Fruit fly (Drosophila melanogaster): Measurements from ENCODE around the gene CG33648.

CG33648 gene

DNA sequence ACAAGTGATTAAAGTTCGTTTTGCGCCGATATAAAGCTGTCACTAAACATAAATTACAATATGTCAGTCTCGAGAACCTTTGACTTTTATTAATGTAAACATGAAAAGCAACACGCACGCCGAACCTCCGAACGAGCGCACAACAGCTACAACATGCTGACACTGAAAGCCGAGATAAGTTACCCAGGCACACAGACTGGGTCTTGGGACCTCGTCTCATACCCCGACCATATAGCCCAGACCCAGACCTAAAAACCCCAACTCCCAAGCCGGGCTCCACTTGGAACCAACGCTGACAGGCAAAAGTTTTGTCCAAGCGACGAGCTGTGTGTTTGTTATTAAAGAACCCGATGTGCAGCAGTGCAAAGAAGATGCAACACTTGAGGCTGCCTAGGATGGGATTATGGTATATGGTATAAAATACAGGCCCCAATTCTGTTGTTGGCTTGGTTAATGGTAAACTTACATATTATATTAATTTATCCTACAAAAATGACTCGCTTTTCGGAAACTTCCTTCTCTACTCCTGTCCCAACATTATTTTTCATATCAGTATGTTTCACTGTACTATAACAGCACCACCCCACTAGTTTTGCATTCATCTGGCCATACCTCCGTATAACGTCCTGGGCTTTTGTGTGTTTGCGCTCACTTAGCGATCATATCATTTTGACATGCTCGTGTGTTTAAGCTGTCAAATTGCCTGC lies 5.0 kb downstream of the CG33648 start:
- TF ChIP-seq ap (GFP tag; IDR thresholded peaks at IDR 0.05): no peak
- TF ChIP-seq CG2116 (GFP tag; optimal IDR thresholded peaks at IDR 0.05): no peak
- TF ChIP-seq bcd (GFP tag; optimal IDR thresholded peaks at IDR 0.05): no peak
- no peak for TF ChIP-seq CG15479 (GFP tag; optimal IDR thresholded peaks at IDR 0.05)
- no peak for TF ChIP-seq prd (optimal IDR thresholded peaks at IDR 0.05)
- no peak for TF ChIP-seq prd (GFP tag; IDR thresholded peaks at IDR 0.05)
- TF ChIP-seq ci (GFP tag; IDR thresholded peaks at IDR 0.05): 0 out of 3 replicates have a peak, but pooled peaks have one; percentile 7
- no peak for TF ChIP-seq B-H1 (GFP tag; IDR thresholded peaks at IDR 0.05)
- no peak for TF ChIP-seq CG31365 (tag; optimal IDR thresholded peaks at IDR 0.05)
- TF ChIP-seq nerfin-2 (GFP tag; IDR thresholded peaks at IDR 0.05; ENCODE audit: partially characterized antibody): no peak
- 0 out of 2 replicates have a peak, but pooled peaks have one; percentile 34 for TF ChIP-seq Drgx (GFP tag; IDR thresholded peaks at IDR 0.05)
- TF ChIP-seq grau (tag; optimal IDR thresholded peaks at IDR 0.05): peak; percentile 36
- TF ChIP-seq CG13894 (tag; optimal IDR thresholded peaks at IDR 0.05): peak; percentile 70
- TF ChIP-seq CG7372 (GFP tag; IDR thresholded peaks at IDR 0.05): no peak
- TF ChIP-seq CG11398 (GFP tag; optimal IDR thresholded peaks at IDR 0.05): no peak
- no peak for TF ChIP-seq CG1603 (tag; optimal IDR thresholded peaks at IDR 0.05)
- TF ChIP-seq CG11456 (GFP tag; IDR thresholded peaks at IDR 0.05): no peak
- TF ChIP-seq pan (optimal IDR thresholded peaks at IDR 0.05): no peak
- no peak for TF ChIP-seq pan (GFP tag; optimal IDR thresholded peaks at IDR 0.05 in 1 of 2, IDR thresholded peaks at IDR 0.05 in 1 of 2)
- TF ChIP-seq bigmax (GFP tag; optimal IDR thresholded peaks at IDR 0.05): no peak
- no peak for TF ChIP-seq CG2129 (GFP tag; IDR thresholded peaks at IDR 0.05; ENCODE audit: partially characterized antibody)
- TF ChIP-seq bsh (GFP tag; optimal IDR thresholded peaks at IDR 0.05): peak in 1 of 2 experiments; percentile 8
- no peak for TF ChIP-seq E2f2 (GFP tag; IDR thresholded peaks at IDR 0.05)
- no peak for TF ChIP-seq salm (tag; optimal IDR thresholded peaks at IDR 0.05)
- TF ChIP-seq Six4 (GFP tag; optimal IDR thresholded peaks at IDR 0.05): no peak
- TF ChIP-seq CG1832 (GFP tag; optimal IDR thresholded peaks at IDR 0.05): no peak
- TF ChIP-seq NfI (GFP tag; optimal IDR thresholded peaks at IDR 0.05): no peak
- TF ChIP-seq tll (GFP tag; optimal IDR thresholded peaks at IDR 0.05): no peak
- peak; percentile 19 for TF ChIP-seq Ets65A (GFP tag)
- TF ChIP-seq hb (GFP tag; IDR thresholded peaks at IDR 0.05; ENCODE audit: partially characterized antibody): no peak

DNA sequence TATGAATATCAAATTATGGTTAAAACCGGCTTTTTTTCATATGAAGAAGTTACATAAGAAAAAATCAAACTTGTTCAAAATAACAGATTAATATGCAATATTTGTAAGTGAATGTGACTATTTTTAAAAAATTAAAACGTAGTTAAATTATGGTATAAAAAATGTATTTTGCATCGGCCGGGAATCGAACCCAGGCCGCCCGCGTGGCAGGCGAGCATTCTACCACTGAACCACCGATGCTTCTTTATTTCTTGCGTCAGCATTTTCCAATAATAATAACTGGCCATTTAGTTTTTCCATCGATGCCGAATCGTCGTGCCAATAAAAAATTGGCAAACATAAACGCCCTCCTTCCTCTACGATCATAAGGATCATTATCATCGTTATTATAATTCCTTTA lies 6.6 kb downstream of the CG33648 start:
- peak; percentile 86 for TF ChIP-seq Bdp1 (GFP tag; optimal IDR thresholded peaks at IDR 0.05)
- TF ChIP-seq CG16813 (GFP tag; IDR thresholded peaks at IDR 0.05; ENCODE audit: partially characterized antibody): peak; percentile 49; the same call in 2 of the 3 replicates
- TF ChIP-seq Scr (GFP tag; IDR thresholded peaks at IDR 0.05; ENCODE audit: partially characterized antibody): peak; percentile 55
- 0 out of 3 replicates have a peak, but pooled peaks have one; percentile 26 for TF ChIP-seq hb (GFP tag; IDR thresholded peaks at IDR 0.05; ENCODE audit: partially characterized antibody)
- no peak for TF ChIP-seq sens (GFP tag)
- TF ChIP-seq CG17829 (tag; optimal IDR thresholded peaks at IDR 0.05): no peak
- peak; percentile 62 for TF ChIP-seq amos (GFP tag; IDR thresholded peaks at IDR 0.05; ENCODE audit: partially characterized antibody)
- peak; percentile 18; the same call in 1 of the 3 replicates for TF ChIP-seq CG34224 (GFP tag; IDR thresholded peaks at IDR 0.05; ENCODE audit: partially characterized antibody)
- no peak for TF ChIP-seq CG14050 (GFP tag; IDR thresholded peaks at IDR 0.05)
- TF ChIP-seq CG2875 (GFP tag; optimal IDR thresholded peaks at IDR 0.05): no peak
- TF ChIP-seq CG42726 (GFP tag; IDR thresholded peaks at IDR 0.05; ENCODE audit: partially characterized antibody): peak; percentile 30; the same call in 1 of the 2 replicates
- TF ChIP-seq tap (tag; optimal IDR thresholded peaks at IDR 0.05): no peak
- TF ChIP-seq Opbp (GFP tag; IDR thresholded peaks at IDR 0.05; ENCODE audit: partially characterized antibody): peak; percentile 55; the same call in 1 of the 3 replicates

All from whole organism, embryonic.